Worm (Caenorhabditis elegans) whole organism, L4/young adult: ENCODE results near the gene F53B2.8.

Experiments used
- W03F9.2 ChIP-seq: fragments of 150-350 bp; optimal IDR thresholded peaks from 2 replicates; lab custom pipeline; 2014; ENCODE audit warnings: missing biosample characterization, missing genetic modification characterization
- him-1 ChIP-seq: sonication (generic microtip); optimal IDR thresholded peaks from 2 replicates; lab custom pipeline; 2016; ENCODE audit warnings: missing genotype, missing genetic modification reagents, missing genetic modification characterization, missing compliant biosample characterization

ce11 chrIV:12547824-12548223, 20.6 kb upstream of the F53B2.8 start, which contains the start of gene ipmk-1:
- TF ChIP-seq him-1 (tag; lab: Kevin White, UChicago) (no peak), W03F9.2 (no peak)
